Fruit fly (Drosophila melanogaster) whole organism, adult: Measurements from ENCODE around the gene CG7369.

Experiments
- CG12768 ChIP-seq: fragments of 200-800 bp; sonication (Bioruptor generic); optimal IDR thresholded peaks from 2 replicates; lab custom pipeline; 2017; ENCODE audit warnings: missing biosample characterization, missing genetic modification characterization, mild to moderate bottlenecking, moderate library complexity, missing genetic modification reagents
- CG1620 ChIP-seq: fragments of 200-800 bp; sonication (Bioruptor generic); optimal IDR thresholded peaks from 2 replicates; lab custom pipeline; 2016; ENCODE audit warnings: missing biosample characterization, missing genetic modification characterization
- CG33017 ChIP-seq: fragments of 200-800 bp; sonication (Bioruptor generic); optimal IDR thresholded peaks from 2 replicates; lab custom pipeline; 2018; ENCODE audit warnings: missing biosample characterization, mild to moderate bottlenecking, missing genetic modification characterization, moderate library complexity
- Clk ChIP-seq: fragments of 200-800 bp; sonication (Bioruptor generic); optimal IDR thresholded peaks from 2 replicates; lab custom pipeline; 2017; ENCODE audit warnings: missing biosample characterization, missing genetic modification characterization
- Crg-1 ChIP-seq: fragments of 200-800 bp; sonication (Bioruptor generic); optimal IDR thresholded peaks from 2 replicates; lab custom pipeline; 2016; ENCODE audit warnings: missing biosample characterization, missing genetic modification characterization
- Hr96 ChIP-seq: fragments of 200-800 bp; sonication (Bioruptor generic); optimal IDR thresholded peaks from 2 replicates; lab custom pipeline; 2016; ENCODE audit warnings: missing biosample characterization, missing genetic modification characterization
- cnc ChIP-seq, 2 experiments: fragments of >200 bp; optimal IDR thresholded peaks; 2 replicates each; lab custom pipeline; 2017
- kay ChIP-seq: fragments of 200-800 bp; sonication (Bioruptor generic); peaks from one replicate; lab custom pipeline; 2016; ENCODE audit warnings: missing biosample characterization, missing genetic modification characterization, borderline replicate concordance

dm6 chr3L:22787947-22788489, 46.4 kb downstream of the CG7369 start, which contains the start of gene CG14448:
- no peak for TF ChIP-seq CG33017 (tag; lab: Kevin White, UChicago)
- no peak for TF ChIP-seq Clk (GFP tag; lab: Kevin White, UChicago)
- no peak for TF ChIP-seq CG12768 (GFP tag; lab: Kevin White, UChicago)
- no peak for TF ChIP-seq Hr96 (GFP tag; lab: Kevin White, UChicago)
- no peak for TF ChIP-seq cnc (optimal IDR thresholded peaks at IDR 0.05; lab: Kevin White, UChicago)
- TF ChIP-seq kay (GFP tag; lab: Kevin White, UChicago): no peak
- TF ChIP-seq CG1620: no peak
- no peak for TF ChIP-seq Crg-1
